Worm (Caenorhabditis elegans): ENCODE measurements around the gene R148.5.

- TF ChIP-seq lin-13 (GFP tag; optimal IDR thresholded peaks at IDR 0.05) (no peak), php-3 (GFP tag; IDR thresholded peaks at IDR 0.05) (no peak), dpl-1 (GFP tag; optimal IDR thresholded peaks at IDR 0.05) (no peak), cey-2 (tag; optimal IDR thresholded peaks at IDR 0.05; ENCODE audit: borderline replicate concordance, insufficient read depth) (no peak), ceh-82 (tag; optimal IDR thresholded peaks at IDR 0.05) (no peak), lsy-2 (tag; optimal IDR thresholded peaks at IDR 0.05) (no peak), fkh-10 (GFP tag; optimal IDR thresholded peaks at IDR 0.05) (no peak), Y105C5A.15 (GFP tag; IDR thresholded peaks at IDR 0.05) (no peak), lin-39 (tag; optimal IDR thresholded peaks at IDR 0.05) (no peak)
Measured at ce11 chrIII:3171382-3171781, 5.9 kb downstream of the R148.5 start, which contains the start of gene R148.4.
